Worm (Caenorhabditis elegans) whole organism, L4 larva: ENCODE results near the gene K02D10.2.

Experiments
- F26F4.8 ChIP-seq: fragments of 200-800 bp; sonication (Bioruptor generic); conservative IDR thresholded peaks from 2 replicates; pipeline ENCODE4 v1.3.6; 2022; ENCODE audit warnings: missing genetic modification characterization, missing compliant biosample characterization
- T20F7.1 ChIP-seq: fragments of 200-800 bp; sonication (Bioruptor generic); optimal IDR thresholded peaks from 2 replicates; lab custom pipeline; 2018; ENCODE audit warnings: mild to moderate bottlenecking, missing genetic modification characterization, missing compliant biosample characterization
- ZK546.5 ChIP-seq, 2 experiments: sonication (generic microtip); optimal IDR thresholded peaks; 2 replicates each; lab custom pipeline; 2017; ENCODE audit warnings: missing biosample characterization in 2 of 2, missing genetic modification characterization in 2 of 2
- aha-1 ChIP-seq: fragments of 150-350 bp; peaks from one replicate; lab custom pipeline; 2014; ENCODE audit warnings: missing biosample characterization, missing genetic modification characterization
- aly-2 ChIP-seq: sonication (generic microtip); optimal IDR thresholded peaks from 2 replicates; lab custom pipeline; 2018; ENCODE audit warnings: missing biosample characterization, missing genetic modification characterization
- ama-1 ChIP-seq: fragments of 150-350 bp; optimal IDR thresholded peaks from 2 replicates; lab custom pipeline; 2014; ENCODE audit warnings: inconsistent platforms, mixed read lengths
- attf-4 ChIP-seq: sonication (generic microtip); optimal IDR thresholded peaks from 3 replicates; lab custom pipeline; 2017; ENCODE audit warnings: missing biosample characterization, missing genetic modification characterization
- ceh-20 ChIP-seq: fragments of 200-800 bp; sonication (Bioruptor generic); IDR thresholded peaks from 2 replicates; pipeline ENCODE4 v1.3.6; 2022; ENCODE audit warnings: missing genetic modification reagents, missing genetic modification characterization, missing compliant biosample characterization
- ces-1 ChIP-seq: fragments of 150-350 bp; sonication (generic microtip); optimal IDR thresholded peaks from 4 replicates; lab custom pipeline; 2014; ENCODE audit warnings: missing biosample characterization, missing genetic modification reagents, missing genetic modification characterization
- daf-12 ChIP-seq: fragments of 150-350 bp; optimal IDR thresholded peaks from 2 replicates; lab custom pipeline; 2014; ENCODE audit warnings: missing biosample characterization, missing genetic modification reagents, missing genetic modification characterization
- daf-16 ChIP-seq, 3 experiments: sonication (generic microtip); optimal IDR thresholded peaks; 2 replicates each; lab custom pipeline; 2016 to 2017; ENCODE audit warnings: missing genetic modification characterization in 3 of 3, missing genetic modification reagents in 3 of 3, mild to moderate bottlenecking in 2 of 3, missing compliant biosample characterization in 2 of 3, missing biosample characterization in 1 of 3, moderate library complexity in 1 of 3
- daf-8 ChIP-seq: fragments of 200-800 bp; sonication (Bioruptor generic); IDR thresholded peaks from 2 replicates; pipeline ENCODE4 v1.3.6; 2022; ENCODE audit warnings: missing genetic modification characterization, missing compliant biosample characterization
- dmd-8 ChIP-seq: fragments of 200-800 bp; sonication (Bioruptor generic); IDR thresholded peaks from 2 replicates; pipeline ENCODE4 v1.3.6; 2022; ENCODE audit warnings: missing genetic modification characterization, missing compliant biosample characterization
- duxl-1 ChIP-seq: sonication (generic microtip); optimal IDR thresholded peaks from 2 replicates; lab custom pipeline; 2016; ENCODE audit warnings: mild to moderate bottlenecking, missing genetic modification characterization, moderate library complexity, missing compliant biosample characterization; ENCODE audit not compliant: poor library complexity
- dve-1 ChIP-seq: sonication (generic microtip); optimal IDR thresholded peaks from 2 replicates; lab custom pipeline; 2017; ENCODE audit warnings: antibody characterized with exemption, mild to moderate bottlenecking, missing genetic modification characterization, missing compliant biosample characterization; ENCODE audit not compliant: insufficient read depth
- egl-27 ChIP-seq: sonication (generic microtip); optimal IDR thresholded peaks from 3 replicates; lab custom pipeline; 2017; ENCODE audit warnings: missing biosample characterization, missing genetic modification reagents, missing genetic modification characterization
- egl-43 ChIP-seq: fragments of 200-800 bp; sonication (Bioruptor generic); IDR thresholded peaks from 2 replicates; pipeline ENCODE4 v1.3.6; 2022; ENCODE audit warnings: missing genetic modification reagents, missing genetic modification characterization, missing compliant biosample characterization
- fkh-10 ChIP-seq: fragments of 150-350 bp; optimal IDR thresholded peaks from 2 replicates; lab custom pipeline; 2014; ENCODE audit warnings: missing biosample characterization, missing genetic modification reagents, missing genetic modification characterization
- gei-8 ChIP-seq: fragments of 200-800 bp; sonication (Bioruptor generic); optimal IDR thresholded peaks from 2 replicates; lab custom pipeline; 2018; ENCODE audit warnings: mild to moderate bottlenecking, missing genetic modification characterization, missing compliant biosample characterization
- hif-1 ChIP-seq, 2 experiments: sonication (generic microtip); optimal IDR thresholded peaks; 2 replicates each; lab custom pipeline; 2016 to 2017; ENCODE audit warnings: missing compliant biosample characterization in 2 of 2, missing genetic modification characterization in 2 of 2, missing genetic modification reagents in 2 of 2, missing genotype in 2 of 2, mild to moderate bottlenecking in 1 of 2
- hlh-11 ChIP-seq: fragments of 200-800 bp; sonication (Bioruptor generic); optimal IDR thresholded peaks from 2 replicates; lab custom pipeline; 2018; ENCODE audit warnings: mild to moderate bottlenecking, missing genetic modification characterization, missing compliant biosample characterization
- lin-1 ChIP-seq: fragments of 200-800 bp; sonication (Bioruptor generic); IDR thresholded peaks from 2 replicates; pipeline ENCODE4 v1.3.6; 2022; ENCODE audit warnings: missing genetic modification reagents, missing genetic modification characterization, missing compliant biosample characterization
- lin-15B ChIP-seq: fragments of 150-350 bp; sonication (generic microtip); optimal IDR thresholded peaks from 3 replicates; lab custom pipeline; 2014; ENCODE audit warnings: missing biosample characterization, missing genetic modification characterization
- lin-29 ChIP-seq: fragments of 200-800 bp; sonication (Bioruptor generic); IDR thresholded peaks from 2 replicates; pipeline ENCODE4 v1.3.6; 2022; ENCODE audit warnings: missing genetic modification reagents, missing genetic modification characterization, missing compliant biosample characterization
- lsy-2 ChIP-seq, 2 experiments: fragments of 150-350 bp in 1 of 2; sonication (generic microtip) in 1 of 2; optimal IDR thresholded peaks; 2 replicates each; lab custom pipeline; 2014 to 2017; ENCODE audit warnings: missing biosample characterization in 2 of 2, missing genetic modification characterization in 2 of 2
- mdt-29 ChIP-seq: fragments of 200-800 bp; sonication (Bioruptor generic); IDR thresholded peaks from 2 replicates; pipeline ENCODE4 v1.3.6; 2022; ENCODE audit warnings: missing genetic modification reagents, missing genetic modification characterization, missing compliant biosample characterization
- mep-1 ChIP-seq: fragments of 150-350 bp; sonication (generic microtip); optimal IDR thresholded peaks from 3 replicates; lab custom pipeline; 2014; ENCODE audit warnings: missing biosample characterization, missing genetic modification characterization
- nhr-11 ChIP-seq: fragments of 150-350 bp; optimal IDR thresholded peaks from 2 replicates; lab custom pipeline; 2014; ENCODE audit warnings: missing biosample characterization, missing genetic modification characterization
- nhr-237 ChIP-seq: sonication (generic microtip); optimal IDR thresholded peaks from 2 replicates; lab custom pipeline; 2017; ENCODE audit warnings: missing biosample characterization, missing genetic modification characterization
- nhr-77 ChIP-seq: fragments of 150-350 bp; optimal IDR thresholded peaks from 2 replicates; lab custom pipeline; 2014; ENCODE audit warnings: missing biosample characterization, missing genetic modification characterization
- php-3 ChIP-seq: fragments of 200-800 bp; sonication (Bioruptor generic); IDR thresholded peaks from 2 replicates; pipeline ENCODE4 v1.3.6; 2022; ENCODE audit warnings: missing genetic modification reagents, missing genetic modification characterization, missing compliant biosample characterization
- rbr-2 ChIP-seq: sonication (generic microtip); optimal IDR thresholded peaks from 2 replicates; lab custom pipeline; 2016; ENCODE audit warnings: missing genotype, missing genetic modification characterization, missing compliant biosample characterization
- snpc-1.2 ChIP-seq: fragments of 200-800 bp; sonication (Bioruptor generic); IDR thresholded peaks from 2 replicates; pipeline ENCODE4 v1.3.6; 2022; ENCODE audit warnings: missing genetic modification reagents, missing genetic modification characterization, missing compliant biosample characterization
- unc-130 ChIP-seq: sonication (generic microtip); optimal IDR thresholded peaks from 2 replicates; lab custom pipeline; 2016; ENCODE audit warnings: missing genetic modification reagents, missing genetic modification characterization, missing compliant biosample characterization
- unc-62 ChIP-seq, 3 experiments: fragments of 150-350 bp in 1 of 3; sonication (generic microtip); optimal IDR thresholded peaks in 2 of 3; peaks in 1 of 3; 1 replicate in 1 of 3; 2 replicates in 2 of 3; lab custom pipeline; 2014 to 2017; ENCODE audit warnings: missing biosample characterization in 3 of 3, missing genetic modification characterization in 3 of 3, missing genetic modification reagents in 3 of 3, missing genotype in 1 of 3
- zip-11 ChIP-seq: fragments of 200-800 bp; sonication (Bioruptor generic); IDR thresholded peaks from 2 replicates; pipeline ENCODE4 v1.3.6; 2022; ENCODE audit warnings: missing genetic modification characterization, missing compliant biosample characterization

K02D10.2 gene

ce11 chrIII:8748620-8749019 lies 22.4 kb downstream of the K02D10.2 start (continued):
- TF ChIP-seq duxl-1 (tag; lab: Kevin White, UChicago) (no peak), lsy-2 (tag; optimal IDR thresholded peaks at IDR 0.05; lab: Kevin White, UChicago) (peak in 1 of 2 experiments; percentile 29), dve-1 (peak; percentile 83)
- TF ChIP-seq, all 104 proteins: peak for 14

- TF ChIP-seq unc-62 (GFP tag; optimal IDR thresholded peaks at IDR 0.05 in 1 of 2; lab: Kevin White, UChicago), result peak in 1 of 2 experiments; percentile 95
- TF ChIP-seq unc-62 (tag; optimal IDR thresholded peaks at IDR 0.05; lab: Kevin White, UChicago), result no peak
- TF ChIP-seq mep-1, result no peak
- no peak for TF ChIP-seq ama-1
- TF ChIP-seq hlh-11 (tag; lab: Kevin White, UChicago), result no peak
- no peak for TF ChIP-seq nhr-237 (tag; lab: Kevin White, UChicago)
Measured at ce11 chrIII:8745214-8745613, 25.8 kb downstream of the K02D10.2 start.

- TF ChIP-seq ceh-20 (GFP tag; lab: Robert Waterston, UW) (no peak), snpc-1.2 (GFP tag; lab: Robert Waterston, UW) (no peak), fkh-10 (GFP tag; lab: Kevin White, UChicago) (peak; percentile 76), daf-8 (GFP tag; lab: Robert Waterston, UW) (no peak), aha-1 (tag; lab: Kevin White, UChicago) (no peak), lin-29 (GFP tag; lab: Robert Waterston, UW) (no peak), egl-27 (tag; lab: Kevin White, UChicago) (no peak), unc-62 (GFP tag; optimal IDR thresholded peaks at IDR 0.05 in 1 of 2; lab: Kevin White, UChicago) (no peak), unc-62 (tag; optimal IDR thresholded peaks at IDR 0.05; lab: Kevin White, UChicago) (no peak)
Measured at ce11 chrIII:8744765-8745164, 26.3 kb downstream of the K02D10.2 start.

ce11 chrIII:8743796-8744404 lies 27.2 kb downstream of the K02D10.2 start, which contains the start of gene ZK370.6:
ZK370.6 (minus strand) TSS chrIII:8743846.
- TF ChIP-seq egl-43 (GFP tag; lab: Robert Waterston, UW) (no peak), fkh-10 (GFP tag; lab: Kevin White, UChicago) (peak; percentile 45), attf-4 (tag; lab: Kevin White, UChicago) (no peak), aly-2 (tag; lab: Kevin White, UChicago) (no peak), dmd-8 (no peak), nhr-77 (no peak), hif-1 (tag; optimal IDR thresholded peaks at IDR 0.05; lab: Kevin White, UChicago) (no peak), unc-130 (GFP tag; lab: Kevin White, UChicago) (no peak)

ce11 chrIII:8742584-8742983 lies 28.5 kb downstream of the K02D10.2 start:
- TF ChIP-seq zip-11 (GFP tag; lab: Robert Waterston, UW) (no peak), unc-62 (GFP tag; optimal IDR thresholded peaks at IDR 0.05 in 1 of 2; lab: Kevin White, UChicago) (peak in 1 of 2 experiments; percentile 26), unc-62 (tag; optimal IDR thresholded peaks at IDR 0.05; lab: Kevin White, UChicago) (no peak)

ce11 chrIII:8741955-8742354 lies 29.1 kb downstream of the K02D10.2 start:
- TF ChIP-seq aha-1 (tag; lab: Kevin White, UChicago), result peak; percentile 80
- TF ChIP-seq snpc-1.2 (GFP tag; lab: Robert Waterston, UW), result no peak

- TF ChIP-seq egl-27 (tag; lab: Kevin White, UChicago) (no peak), F26F4.8 (GFP tag; lab: Robert Waterston, UW) (no peak), ces-1 (GFP tag; lab: Kevin White, UChicago) (no peak), ZK546.5 (tag; optimal IDR thresholded peaks at IDR 0.05; lab: Kevin White, UChicago) (no peak), T20F7.1 (GFP tag; lab: Kevin White, UChicago) (peak; percentile 89), daf-16 (GFP tag; optimal IDR thresholded peaks at IDR 0.05; lab: Kevin White, UChicago) (peak in 1 of 2 experiments; percentile 74), daf-16 (tag; optimal IDR thresholded peaks at IDR 0.05; lab: Kevin White, UChicago) (peak; percentile 68), aha-1 (tag; lab: Kevin White, UChicago) (peak; percentile 92), lin-1 (GFP tag; lab: Robert Waterston, UW) (peak; percentile 55; the same call in 1 of the 2 replicates), mep-1 (peak; percentile 96), gei-8 (GFP tag; lab: Kevin White, UChicago) (peak; percentile 26), daf-12 (tag; lab: Kevin White, UChicago) (no peak), lin-15B (peak; percentile 33), rbr-2 (tag; lab: Kevin White, UChicago) (peak; percentile 90), mdt-29 (GFP tag; lab: Robert Waterston, UW) (peak; percentile 68; the same call in 1 of the 2 replicates), php-3 (GFP tag; lab: Robert Waterston, UW) (0 out of 2 replicates have a peak, but pooled peaks have one; percentile 57), nhr-11 (tag; lab: Kevin White, UChicago) (peak; percentile 72)
Measured at ce11 chrIII:8741276-8741860, 29.7 kb downstream of the K02D10.2 start, which contains the start of gene pdhk-2. pdhk-2 (minus strand) TSS chrIII:8741412.
